Worm (Caenorhabditis elegans): Measurements from ENCODE around the gene H11E01.2.

The H11E01.2 gene

DNA sequence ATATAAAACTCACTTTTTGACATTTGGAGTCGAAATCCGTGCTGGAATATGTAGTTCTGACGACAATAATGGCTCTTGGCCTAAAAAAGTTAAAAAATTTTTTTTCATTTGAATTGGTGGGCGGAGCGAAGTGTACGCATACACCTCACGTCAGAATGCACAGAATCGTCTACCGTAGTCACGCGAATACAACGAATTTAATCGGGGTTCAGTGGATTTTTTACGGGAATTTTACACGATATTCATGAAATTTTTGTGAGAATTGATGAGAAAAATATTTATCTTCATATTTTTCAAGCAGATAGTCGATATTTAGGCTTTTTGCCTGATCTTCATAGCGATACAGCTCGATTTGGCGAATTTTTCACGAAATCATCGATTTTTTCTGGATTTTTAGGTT is 47.9 kb downstream of the H11E01.2 start, which contains the start of gene R09H3.3:
R09H3.3 (minus strand) TSS at position 101 of the 400 bp plus-strand sequence.
- TF ChIP-seq W03F9.2 (tag; optimal IDR thresholded peaks at IDR 0.05) (no peak), dao-5 (tag; optimal IDR thresholded peaks at IDR 0.05) (no peak), him-1 (tag; optimal IDR thresholded peaks at IDR 0.05) (no peak)

DNA sequence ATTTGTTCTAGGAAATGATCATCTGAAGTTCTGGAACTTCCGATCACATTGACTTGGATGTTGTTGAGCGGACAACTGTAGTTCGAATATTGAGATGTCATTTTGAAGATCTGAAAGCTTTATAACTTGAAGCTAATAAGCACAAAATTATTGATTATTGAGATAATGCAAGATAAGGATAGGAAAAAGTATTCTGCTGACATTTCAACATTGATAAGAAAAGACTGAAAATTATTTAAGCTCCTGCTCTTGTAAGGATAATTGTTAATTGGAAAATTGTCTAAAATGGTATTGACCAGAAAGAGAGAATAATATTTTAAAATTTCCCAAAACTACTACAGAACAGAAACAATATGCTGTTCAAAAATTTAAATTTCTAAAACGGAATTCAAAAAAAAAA is 53.2 kb downstream of the H11E01.2 start, which contains the start of gene tbx-31:
tbx-31 (minus strand) TSS at position 101 of the 400 bp plus-strand sequence.
- TF ChIP-seq W03F9.2 (tag; optimal IDR thresholded peaks at IDR 0.05), result no peak
- TF ChIP-seq him-1 (tag; optimal IDR thresholded peaks at IDR 0.05), result no peak
- TF ChIP-seq dao-5 (tag; optimal IDR thresholded peaks at IDR 0.05), result no peak
